Fruit fly (Drosophila melanogaster) whole organism, embryonic: ENCODE data around the gene spas.
A peak's percentile ranks its signal among the peaks of the same experiment; 100 is the strongest.

Experiments
- Ada2b ChIP-seq: fragments of 200-800 bp; sonication (Bioruptor generic); IDR thresholded peaks from 2 replicates; pipeline ENCODE4 v1.3.6; 2022; ENCODE audit warnings: missing biosample characterization, missing genetic modification characterization
- Atf6 ChIP-seq: fragments of 200-800 bp; sonication (Bioruptor generic); IDR thresholded peaks from 2 replicates; pipeline ENCODE4 v1.3.6; 2022; ENCODE audit warnings: missing biosample characterization, missing genetic modification characterization
- BEAF-32 ChIP-seq: fragments of 200-800 bp; sonication (Bioruptor generic); optimal IDR thresholded peaks from 3 replicates; lab custom pipeline; 2017; ENCODE audit warnings: missing biosample characterization, missing genetic modification characterization, mild to moderate bottlenecking, moderate library complexity, missing genetic modification reagents
- CG10654 ChIP-seq: fragments of 200-800 bp; sonication (Bioruptor generic); optimal IDR thresholded peaks from 2 replicates; lab custom pipeline; 2016; ENCODE audit warnings: missing biosample characterization, missing genetic modification characterization
- CG10979 ChIP-seq: fragments of 200-800 bp; sonication (Bioruptor generic); optimal IDR thresholded peaks from 2 replicates; lab custom pipeline; 2018; ENCODE audit warnings: missing biosample characterization, mild to moderate bottlenecking, missing genetic modification characterization, moderate library complexity
- CG11695 ChIP-seq: fragments of 200-800 bp; sonication (Bioruptor generic); IDR thresholded peaks from 3 replicates; pipeline ENCODE4 v1.3.6; 2022; ENCODE audit warnings: missing biosample characterization, missing genetic modification characterization
- CG12942 ChIP-seq: fragments of 200-800 bp; sonication (Bioruptor generic); optimal IDR thresholded peaks from 3 replicates; lab custom pipeline; 2016; ENCODE audit warnings: missing biosample characterization, missing genetic modification characterization
- CG13296 ChIP-seq: fragments of 200-800 bp; sonication (Bioruptor generic); optimal IDR thresholded peaks from 3 replicates; lab custom pipeline; 2018; ENCODE audit warnings: missing biosample characterization, mild to moderate bottlenecking, missing genetic modification characterization
- CG13424 ChIP-seq: fragments of 200-800 bp; sonication (Bioruptor generic); optimal IDR thresholded peaks from 2 replicates; lab custom pipeline; 2019; ENCODE audit warnings: missing biosample characterization, mild to moderate bottlenecking, missing genetic modification characterization, moderate library complexity
- CG1529 ChIP-seq: fragments of 200-800 bp; sonication (Bioruptor generic); optimal IDR thresholded peaks from 3 replicates; lab custom pipeline; 2018; ENCODE audit warnings: missing biosample characterization, missing genetic modification characterization
- CG17361 ChIP-seq: fragments of 200-800 bp; sonication (Bioruptor generic); IDR thresholded peaks from 3 replicates; pipeline ENCODE4 v1.3.6; 2022; ENCODE audit warnings: missing biosample characterization, missing genetic modification characterization
- CG17385 ChIP-seq: fragments of 200-800 bp; sonication (Bioruptor generic); optimal IDR thresholded peaks from 3 replicates; lab custom pipeline; 2018; ENCODE audit warnings: missing biosample characterization, mild to moderate bottlenecking, missing genetic modification characterization
- CG17802 ChIP-seq: fragments of 200-800 bp; sonication (Bioruptor generic); optimal IDR thresholded peaks from 2 replicates; lab custom pipeline; 2018; ENCODE audit warnings: missing biosample characterization, mild to moderate bottlenecking, missing genetic modification characterization, moderate library complexity
- CG1792 ChIP-seq: fragments of 200-800 bp; sonication (Bioruptor generic); optimal IDR thresholded peaks from 2 replicates; lab custom pipeline; 2016; ENCODE audit warnings: missing biosample characterization, missing genetic modification characterization
- CG2120 ChIP-seq: fragments of 200-800 bp; sonication (Bioruptor generic); optimal IDR thresholded peaks from 3 replicates; lab custom pipeline; 2016; ENCODE audit warnings: missing biosample characterization, missing genetic modification characterization
- CG2712 ChIP-seq: fragments of 200-800 bp; optimal IDR thresholded peaks from 3 replicates; lab custom pipeline; 2019; ENCODE audit warnings: missing biosample characterization, mild to moderate bottlenecking, missing genetic modification characterization, moderate library complexity
- CG8924 ChIP-seq: fragments of 200-800 bp; optimal IDR thresholded peaks from 3 replicates; lab custom pipeline; 2019; ENCODE audit warnings: missing biosample characterization, mild to moderate bottlenecking, missing genetic modification characterization, moderate library complexity
- Chrac-16 ChIP-seq: fragments of 200-800 bp; sonication (Bioruptor generic); optimal IDR thresholded peaks from 3 replicates; lab custom pipeline; 2016; ENCODE audit warnings: missing biosample characterization, missing genetic modification characterization
- Dbx ChIP-seq: fragments of 200-800 bp; sonication (Bioruptor generic); IDR thresholded peaks from 3 replicates; pipeline ENCODE4 v1.3.6; 2022; ENCODE audit warnings: missing biosample characterization, missing genetic modification characterization
- ERR ChIP-seq: fragments of 200-800 bp; sonication (Bioruptor generic); optimal IDR thresholded peaks from 2 replicates; lab custom pipeline; 2016; ENCODE audit warnings: missing biosample characterization, missing genetic modification characterization
- Ets65A ChIP-seq: fragments of 200-800 bp; sonication (Bioruptor generic); peaks from one replicate; lab custom pipeline; 2016; ENCODE audit warnings: missing biosample characterization, missing genetic modification characterization
- Hsf ChIP-seq: fragments of 200-800 bp; sonication (Bioruptor generic); optimal IDR thresholded peaks from 3 replicates; lab custom pipeline; 2016; ENCODE audit warnings: missing biosample characterization, missing genetic modification characterization
- Med ChIP-seq: fragments of 200-800 bp; sonication (Bioruptor generic); peaks from one replicate; lab custom pipeline; 2016; ENCODE audit warnings: missing biosample characterization, missing genetic modification characterization, mild to moderate bottlenecking, inconsistent platforms, moderate library complexity
- Ptx1 ChIP-seq: fragments of 200-800 bp; sonication (Bioruptor generic); IDR thresholded peaks from 2 replicates; pipeline ENCODE4 v1.3.6; 2022; ENCODE audit warnings: missing biosample characterization, missing genetic modification characterization
- Vsx1 ChIP-seq: fragments of 200-800 bp; sonication (Bioruptor generic); optimal IDR thresholded peaks from 2 replicates; lab custom pipeline; 2017; ENCODE audit warnings: missing biosample characterization, mild to moderate bottlenecking, missing genetic modification characterization, missing genetic modification reagents
- Xbp1 ChIP-seq: fragments of 200-800 bp; sonication (Bioruptor generic); optimal IDR thresholded peaks from 3 replicates; lab custom pipeline; 2016; ENCODE audit warnings: missing biosample characterization, mild to moderate bottlenecking, missing genetic modification characterization
- ab ChIP-seq: fragments of 200-800 bp; sonication (Bioruptor generic); optimal IDR thresholded peaks from 2 replicates; lab custom pipeline; 2016; ENCODE audit warnings: missing biosample characterization, missing genetic modification characterization
- ac ChIP-seq: fragments of 200-800 bp; sonication (Bioruptor generic); optimal IDR thresholded peaks from 3 replicates; lab custom pipeline; 2017; ENCODE audit warnings: missing biosample characterization, mild to moderate bottlenecking, missing genetic modification characterization
- ash1 ChIP-seq: fragments of 200-800 bp; sonication (Bioruptor generic); optimal IDR thresholded peaks from 2 replicates; lab custom pipeline; 2018; ENCODE audit warnings: missing biosample characterization, mild to moderate bottlenecking, missing genetic modification characterization
- bab2 ChIP-seq: fragments of 200-800 bp; sonication (Bioruptor generic); optimal IDR thresholded peaks from 2 replicates; lab custom pipeline; 2016; ENCODE audit warnings: missing biosample characterization, missing genetic modification characterization
- chif ChIP-seq, 2 experiments: fragments of 200-800 bp; sonication (Bioruptor generic); optimal IDR thresholded peaks; 3 replicates each; lab custom pipeline; 2016; ENCODE audit warnings: missing biosample characterization in 2 of 2, missing genetic modification characterization in 2 of 2
- chinmo ChIP-seq: fragments of 200-800 bp; sonication (Bioruptor generic); IDR thresholded peaks from 4 replicates; pipeline ENCODE4 v1.3.6; 2022; ENCODE audit warnings: missing biosample characterization, missing genetic modification characterization; ENCODE audit not compliant: partially characterized antibody
- chn ChIP-seq: fragments of 200-800 bp; sonication (Bioruptor generic); optimal IDR thresholded peaks from 2 replicates; lab custom pipeline; 2016; ENCODE audit warnings: missing biosample characterization, missing genetic modification characterization
- dati ChIP-seq: fragments of 200-800 bp; sonication (Bioruptor generic); IDR thresholded peaks from 2 replicates; pipeline ENCODE4 v1.3.6; 2022; ENCODE audit warnings: missing biosample characterization, missing genetic modification characterization
- dysf ChIP-seq: fragments of 200-800 bp; sonication (Bioruptor generic); IDR thresholded peaks from 3 replicates; pipeline ENCODE4 v1.3.6; 2022; ENCODE audit warnings: missing biosample characterization, missing genetic modification characterization
- fd3F ChIP-seq: fragments of 200-800 bp; sonication (Bioruptor generic); optimal IDR thresholded peaks from 2 replicates; lab custom pipeline; 2018; ENCODE audit warnings: missing biosample characterization, mild to moderate bottlenecking, missing genetic modification characterization, moderate library complexity
- gem ChIP-seq: fragments of 200-800 bp; sonication (Bioruptor generic); optimal IDR thresholded peaks from 2 replicates; lab custom pipeline; 2019; ENCODE audit warnings: missing biosample characterization, mild to moderate bottlenecking, missing genetic modification characterization, moderate library complexity
- grau ChIP-seq: fragments of 200-800 bp; optimal IDR thresholded peaks from 3 replicates; lab custom pipeline; 2019; ENCODE audit warnings: missing biosample characterization, mild to moderate bottlenecking, missing genetic modification characterization, moderate library complexity
- hb ChIP-seq: fragments of 200-800 bp; sonication (Bioruptor generic); IDR thresholded peaks from 3 replicates; pipeline ENCODE4 v1.3.6; 2022; ENCODE audit warnings: missing biosample characterization, missing genetic modification characterization; ENCODE audit not compliant: partially characterized antibody
- insv ChIP-seq, 2 experiments: fragments of 200-800 bp; sonication (Bioruptor generic); optimal IDR thresholded peaks; 3 replicates each; lab custom pipeline; 2016 to 2018; ENCODE audit warnings: missing biosample characterization in 2 of 2, missing genetic modification characterization in 2 of 2
- lab ChIP-seq: fragments of 200-800 bp; sonication (Bioruptor generic); optimal IDR thresholded peaks from 3 replicates; lab custom pipeline; 2017; ENCODE audit warnings: missing biosample characterization, missing genetic modification characterization, mild to moderate bottlenecking, moderate library complexity, missing genetic modification reagents
- lilli ChIP-seq: fragments of 200-800 bp; sonication (Bioruptor generic); optimal IDR thresholded peaks from 3 replicates; lab custom pipeline; 2016; ENCODE audit warnings: missing biosample characterization, missing genetic modification characterization
- lov ChIP-seq, 2 experiments: fragments of 200-800 bp in 1 of 2; fragments of >200 bp in 1 of 2; sonication (Bioruptor generic) in 1 of 2; IDR thresholded peaks in 1 of 2; optimal IDR thresholded peaks in 1 of 2; 2 replicates in 1 of 2; 3 replicates in 1 of 2; pipeline versions ENCODE4 v1.3.6 to Lab custom; 2017 to 2022; ENCODE audit warnings: missing biosample characterization in 1 of 2, missing genetic modification characterization in 1 of 2
- mam ChIP-seq: fragments of 200-800 bp; sonication (Bioruptor generic); optimal IDR thresholded peaks from 3 replicates; lab custom pipeline; 2016; ENCODE audit warnings: missing biosample characterization, missing genetic modification characterization
- pho ChIP-seq: fragments of 200-800 bp; sonication (Bioruptor generic); optimal IDR thresholded peaks from 2 replicates; lab custom pipeline; 2016; ENCODE audit warnings: missing biosample characterization, missing genetic modification characterization
- pita ChIP-seq: fragments of 200-800 bp; sonication (Bioruptor generic); optimal IDR thresholded peaks from 2 replicates; lab custom pipeline; 2017; ENCODE audit warnings: missing biosample characterization, mild to moderate bottlenecking, missing genetic modification characterization
- psq ChIP-seq: fragments of 200-800 bp; sonication (Bioruptor generic); optimal IDR thresholded peaks from 2 replicates; lab custom pipeline; 2017; ENCODE audit warnings: missing biosample characterization, missing genetic modification characterization
- sim ChIP-seq: fragments of 200-800 bp; sonication (Bioruptor generic); IDR thresholded peaks from 2 replicates; pipeline ENCODE4 v1.3.6; 2022; ENCODE audit warnings: missing biosample characterization, missing genetic modification characterization
- ttk ChIP-seq: fragments of 200-800 bp; sonication (Bioruptor generic); IDR thresholded peaks from 2 replicates; pipeline ENCODE4 v2.1.2; 2022; ENCODE audit warnings: missing biosample characterization, missing genetic modification characterization
- wdn ChIP-seq: fragments of 200-800 bp; sonication (Bioruptor generic); IDR thresholded peaks from 2 replicates; pipeline ENCODE4 v1.3.6; 2022; ENCODE audit warnings: missing biosample characterization, missing genetic modification characterization
- yki ChIP-seq: fragments of >200 bp; optimal IDR thresholded peaks from 3 replicates; lab custom pipeline; 2018
- zf30C ChIP-seq: fragments of 200-800 bp; sonication (Bioruptor generic); optimal IDR thresholded peaks from 3 replicates; lab custom pipeline; 2018; ENCODE audit warnings: missing biosample characterization, mild to moderate bottlenecking, missing genetic modification characterization

The spas gene

dm6 chr3R:24068830-24069229, 30.8 kb downstream of the spas start (continued):
- TF ChIP-seq CG8924 (tag; lab: Kevin White, UChicago) (peak; percentile 3), mam (GFP tag; lab: Kevin White, UChicago) (peak; percentile 31), CG13424 (tag; lab: Kevin White, UChicago) (peak; percentile 44), CG2712 (peak; percentile 11), ab (GFP tag; lab: Kevin White, UChicago) (no peak), lilli (GFP tag; lab: Kevin White, UChicago) (peak; percentile 30), pita (no peak), wdn (GFP tag; lab: Robert Waterston, UW) (0 out of 2 replicates have a peak, but pooled peaks have one; percentile 23), chn (GFP tag; lab: Kevin White, UChicago) (no peak), Vsx1 (GFP tag; lab: Kevin White, UChicago) (no peak), lab (GFP tag; lab: Kevin White, UChicago) (peak; percentile 20), Atf6 (0 out of 2 replicates have a peak, but pooled peaks have one; percentile 25), hb (GFP tag; lab: Robert Waterston, UW) (no peak), grau (tag; lab: Kevin White, UChicago) (peak; percentile 49), fd3F (GFP tag; lab: Kevin White, UChicago) (peak; percentile 12), Xbp1 (peak; percentile 23), ash1 (GFP tag; lab: Kevin White, UChicago) (no peak), CG1792 (GFP tag; lab: Kevin White, UChicago) (no peak), dati (GFP tag; lab: Robert Waterston, UW) (no peak), pho (peak; percentile 6), ERR (GFP tag; lab: Kevin White, UChicago) (no peak), Chrac-16 (GFP tag; lab: Kevin White, UChicago) (peak; percentile 16), CG10979 (tag; lab: Kevin White, UChicago) (no peak), zf30C (GFP tag; lab: Kevin White, UChicago) (no peak), psq (GFP tag; lab: Kevin White, UChicago) (no peak), ac (GFP tag; lab: Kevin White, UChicago) (no peak), CG2120 (GFP tag; lab: Kevin White, UChicago) (peak; percentile 47), CG1529 (GFP tag; lab: Kevin White, UChicago) (no peak), dysf (GFP tag; lab: Robert Waterston, UW) (peak; percentile 36; the same call in 1 of the 3 replicates), CG12942 (GFP tag; lab: Kevin White, UChicago) (no peak), ttk (GFP tag; lab: Robert Waterston, UW) (no peak), CG13296 (GFP tag; lab: Kevin White, UChicago) (no peak), chinmo (GFP tag; lab: Robert Waterston, UW) (no peak), Med (GFP tag; lab: Kevin White, UChicago) (peak; percentile 64), lov (optimal IDR thresholded peaks at IDR 0.05; lab: Kevin White, UChicago) (no peak), lov (GFP tag; IDR thresholded peaks at IDR 0.05; lab: Robert Waterston, UW) (no peak), CG17361 (GFP tag; lab: Robert Waterston, UW) (no peak), sim (no peak), Ets65A (no peak), bab2 (peak; percentile 22), CG10654 (no peak), Ptx1 (no peak), yki (lab: Kevin White, UChicago) (no peak), chif (GFP tag; optimal IDR thresholded peaks at IDR 0.05; lab: Kevin White, UChicago) (peak in 1 of 2 experiments; percentile 14), CG17802 (no peak), Dbx (no peak), BEAF-32 (no peak), insv (GFP tag; optimal IDR thresholded peaks at IDR 0.05; lab: Kevin White, UChicago) (no peak), gem (peak; percentile 59), CG11695 (GFP tag; lab: Robert Waterston, UW) (0 out of 3 replicates have a peak, but pooled peaks have one; percentile 18), CG17385 (GFP tag; lab: Kevin White, UChicago) (peak; percentile 16), Ada2b (GFP tag; lab: Robert Waterston, UW) (peak; percentile 50; the same call in 1 of the 2 replicates), Hsf (GFP tag; lab: Kevin White, UChicago) (peak; percentile 16)
